Worm (Caenorhabditis elegans) whole organism, L1 larva: ENCODE measurements around the gene nhr-46.

Experiments
- Y116A8C.19 ChIP-seq: sonication (generic microtip); optimal IDR thresholded peaks from 2 replicates; lab custom pipeline; 2016; ENCODE audit warnings: missing compliant biosample characterization, missing genetic modification characterization, borderline replicate concordance
- alr-1 ChIP-seq: fragments of 200-800 bp; sonication (Bioruptor generic); optimal IDR thresholded peaks from 2 replicates; lab custom pipeline; 2018; ENCODE audit warnings: borderline replicate concordance, mild to moderate bottlenecking, missing genetic modification characterization, missing compliant biosample characterization
- irx-1 ChIP-seq: sonication (generic microtip); optimal IDR thresholded peaks from 2 replicates; lab custom pipeline; 2016; ENCODE audit warnings: missing genetic modification characterization, missing compliant biosample characterization
- lin-15B ChIP-seq: fragments of 150-350 bp; sonication (generic microtip); optimal IDR thresholded peaks from 3 replicates; lab custom pipeline; 2014; ENCODE audit warnings: missing biosample characterization, missing genetic modification characterization

ce11 chrIV:5762770-5763169 lies 5.1 kb upstream of the nhr-46 start:
- TF ChIP-seq Y116A8C.19 (tag; lab: Kevin White, UChicago) (no peak), alr-1 (no peak), lin-15B (tag; lab: Kevin White, UChicago) (no peak), irx-1 (no peak)
